Fruit fly (Drosophila melanogaster) S2 (cell line): ENCODE data around the gene orb2.

ENCODE experiments used
- CG8478 ChIP-seq: fragments of >200 bp; optimal IDR thresholded peaks from 2 replicates; lab custom pipeline; 2018
- CTCF ChIP-seq, 2 experiments: fragments of >200 bp; optimal IDR thresholded peaks; 2 replicates each; lab custom pipeline; 2018

dm6 chr3L:8958557-8958956, 4.3 kb upstream of the orb2 start, which contains the start of gene CG13313:
- TF ChIP-seq CTCF (optimal IDR thresholded peaks at IDR 0.05; lab: Kevin White, UChicago) (no peak), CG8478 (lab: Kevin White, UChicago) (no peak)
